Worm (Caenorhabditis elegans): Measurements from ENCODE around the gene F58E2.2.
"Not testable (repeated sequence)": the region's sequence is repeated elsewhere in the genome, so short reads cannot be mapped to it uniquely, and the experiment has no call there.

DNA sequence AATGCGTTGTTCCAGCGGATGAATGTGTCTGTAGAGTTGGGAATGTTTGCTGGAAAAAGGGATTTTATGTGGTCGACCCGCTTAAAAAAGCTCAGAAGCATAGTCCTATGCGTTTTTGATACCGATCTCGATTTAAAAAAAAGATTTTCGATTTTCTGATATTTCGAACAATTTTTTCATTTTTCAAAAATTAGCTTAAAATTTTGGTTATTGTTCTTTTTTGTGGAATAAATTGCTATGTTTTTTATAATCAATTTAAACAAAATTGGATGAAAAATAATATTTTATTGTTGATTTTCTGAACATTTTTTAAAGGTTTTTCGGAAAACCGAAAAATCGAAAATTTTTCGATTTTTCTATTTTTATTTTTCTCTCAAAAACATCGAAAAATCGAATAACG, 36.5 kb upstream of the F58E2.2 start, which contains the start of gene C04C3.7:
- not testable (repeated sequence) for TF ChIP-seq dao-5, him-1 (tag; optimal IDR thresholded peaks at IDR 0.05)
